Fruit fly (Drosophila melanogaster) whole organism, wandering third instar larva: ENCODE data around the gene Mettl14.
A peak's percentile ranks its signal among the peaks of the same experiment; 100 is the strongest.

Source experiments
- Jra ChIP-seq: sonication (Bioruptor generic); optimal IDR thresholded peaks from 2 replicates; lab custom pipeline; 2016; ENCODE audit warnings: missing biosample characterization, missing genetic modification characterization
- Rel ChIP-seq, 2 experiments: fragments of 200-800 bp; sonication (Bioruptor generic) in 1 of 2; optimal IDR thresholded peaks; 2 replicates in 1 of 2; 3 replicates in 1 of 2; lab custom pipeline; 2016 to 2019; ENCODE audit warnings: mild to moderate bottlenecking in 2 of 2, missing biosample characterization in 2 of 2, missing genetic modification characterization in 2 of 2, moderate library complexity in 1 of 2
- br ChIP-seq: fragments of 200-800 bp; sonication (Bioruptor generic); optimal IDR thresholded peaks from 2 replicates; lab custom pipeline; 2016; ENCODE audit warnings: missing biosample characterization, missing genetic modification characterization
- psq ChIP-seq: fragments of 200-800 bp; sonication (Bioruptor generic); optimal IDR thresholded peaks from 3 replicates; lab custom pipeline; 2017; ENCODE audit warnings: missing biosample characterization, mild to moderate bottlenecking, missing genetic modification characterization, moderate library complexity

- TF ChIP-seq br (GFP tag; lab: Kevin White, UChicago) (peak; percentile 97), Jra (peak; percentile 92), Rel (GFP tag; optimal IDR thresholded peaks at IDR 0.05; lab: Kevin White, UChicago) (peak; percentile 93), Rel (tag; optimal IDR thresholded peaks at IDR 0.05; lab: Kevin White, UChicago) (peak; percentile 71), psq (peak; percentile 95)
Measured at dm6 chr2L:8279400-8280065, 28.7 kb upstream of the Mettl14 start.
